Worm (Caenorhabditis elegans) whole organism, young adult: Measurements from ENCODE around the gene tag-321.
A peak's percentile ranks its signal among the peaks of the same experiment; 100 is the strongest.

Source experiments
- B0019.2 ChIP-seq: fragments of 200-800 bp; sonication (Bioruptor generic); conservative IDR thresholded peaks from 2 replicates; pipeline ENCODE4 v1.3.6; 2022; ENCODE audit warnings: missing genetic modification reagents, missing genetic modification characterization, missing compliant biosample characterization
- C17E4.6 ChIP-seq: fragments of 200-800 bp; sonication (Bioruptor generic); IDR thresholded peaks from 2 replicates; pipeline ENCODE4 v1.3.6; 2022; ENCODE audit warnings: missing genetic modification reagents, missing genetic modification characterization, missing compliant biosample characterization
- D2030.7 ChIP-seq: fragments of 200-800 bp; sonication (Bioruptor generic); IDR thresholded peaks from 2 replicates; pipeline ENCODE4 v1.3.6; 2022; ENCODE audit warnings: missing genetic modification reagents, missing genetic modification characterization, missing compliant biosample characterization
- F23B12.7 ChIP-seq: sonication (generic microtip); optimal IDR thresholded peaks from 2 replicates; lab custom pipeline; 2017; ENCODE audit warnings: missing genetic modification characterization, mild to moderate bottlenecking, missing compliant biosample characterization, antibody characterized with exemption, moderate library complexity; ENCODE audit not compliant: insufficient read depth
- F33H1.4 ChIP-seq: fragments of 200-800 bp; sonication (Bioruptor generic); IDR thresholded peaks from 2 replicates; pipeline ENCODE4 v1.3.6; 2022; ENCODE audit warnings: missing genetic modification reagents, missing genetic modification characterization, missing compliant biosample characterization
- F37B4.10 ChIP-seq: fragments of 200-800 bp; sonication (Bioruptor generic); IDR thresholded peaks from 2 replicates; pipeline ENCODE4 v1.3.6; 2022; ENCODE audit warnings: missing genetic modification characterization, missing compliant biosample characterization
- Y53F4B.3 ChIP-seq: fragments of 200-800 bp; sonication (Bioruptor generic); IDR thresholded peaks from 2 replicates; pipeline ENCODE4 v1.3.6; 2022; ENCODE audit warnings: missing genetic modification reagents, missing genetic modification characterization, missing compliant biosample characterization
- Y53G8AR.9 ChIP-seq: fragments of 200-800 bp; sonication (Bioruptor generic); conservative IDR thresholded peaks from 2 replicates; pipeline ENCODE4 v1.3.6; 2022; ENCODE audit warnings: missing genetic modification reagents, missing genetic modification characterization, missing compliant biosample characterization
- Y79H2A.3 ChIP-seq: fragments of 200-800 bp; sonication (Bioruptor generic); conservative IDR thresholded peaks from 2 replicates; pipeline ENCODE4 v1.3.6; 2022; ENCODE audit warnings: missing genetic modification reagents, missing genetic modification characterization, missing compliant biosample characterization
- Y95B8A.8 ChIP-seq: fragments of 200-800 bp; sonication (Bioruptor generic); IDR thresholded peaks from 2 replicates; pipeline ENCODE4 v1.3.6; 2022; ENCODE audit warnings: missing genetic modification reagents, missing genetic modification characterization, missing compliant biosample characterization
- ama-1 ChIP-seq, 3 experiments: fragments of 150-350 bp in 1 of 3; sonication (generic microtip) in 2 of 3; optimal IDR thresholded peaks; 2 replicates each; lab custom pipeline; 2014 to 2018; ENCODE audit warnings: missing biosample characterization in 2 of 3, missing genetic modification characterization in 2 of 3, missing genetic modification reagents in 2 of 3
- aptf-2 ChIP-seq: fragments of 200-800 bp; sonication (Bioruptor generic); conservative IDR thresholded peaks from 2 replicates; pipeline ENCODE4 v1.3.6; 2022; ENCODE audit warnings: missing genetic modification reagents, missing genetic modification characterization, missing compliant biosample characterization
- atf-7 ChIP-seq: sonication (generic microtip); optimal IDR thresholded peaks from 2 replicates; lab custom pipeline; 2017; ENCODE audit warnings: mild to moderate bottlenecking, missing genetic modification characterization, missing compliant biosample characterization
- attf-5 ChIP-seq: fragments of 200-800 bp; sonication (Bioruptor generic); optimal IDR thresholded peaks from 2 replicates; lab custom pipeline; 2018; ENCODE audit warnings: mild to moderate bottlenecking, missing genetic modification characterization, missing compliant biosample characterization
- attf-6 ChIP-seq: fragments of 200-800 bp; sonication (Bioruptor generic); IDR thresholded peaks from 2 replicates; pipeline ENCODE4 v1.3.6; 2022; ENCODE audit warnings: missing genetic modification reagents, missing genetic modification characterization, missing compliant biosample characterization
- ccch-3 ChIP-seq: fragments of 200-800 bp; sonication (Bioruptor generic); optimal IDR thresholded peaks from 2 replicates; lab custom pipeline; 2018; ENCODE audit warnings: mild to moderate bottlenecking, missing genetic modification characterization, missing compliant biosample characterization
- ceh-27 ChIP-seq: fragments of 200-800 bp; sonication (Bioruptor generic); optimal IDR thresholded peaks from 2 replicates; lab custom pipeline; 2018; ENCODE audit warnings: mild to moderate bottlenecking, missing genetic modification characterization, moderate library complexity, missing compliant biosample characterization
- die-1 ChIP-seq: sonication (generic microtip); optimal IDR thresholded peaks from 2 replicates; lab custom pipeline; 2016; ENCODE audit warnings: missing genotype, mild to moderate bottlenecking, missing genetic modification characterization, missing compliant biosample characterization
- egrh-3 ChIP-seq: fragments of 200-800 bp; sonication (Bioruptor generic); IDR thresholded peaks from 2 replicates; pipeline ENCODE4 v1.3.6; 2022; ENCODE audit warnings: missing genetic modification reagents, missing genetic modification characterization, missing compliant biosample characterization
- hrde-1 ChIP-seq: sonication (generic microtip); optimal IDR thresholded peaks from 2 replicates; lab custom pipeline; 2016; ENCODE audit warnings: missing genetic modification characterization, mild to moderate bottlenecking, missing compliant biosample characterization, moderate library complexity, missing genotype, missing genetic modification reagents, borderline replicate concordance
- hsf-1 ChIP-seq: fragments of 200-800 bp; sonication (Bioruptor generic); IDR thresholded peaks from 2 replicates; pipeline ENCODE4 v1.3.6; 2022; ENCODE audit warnings: missing genetic modification reagents, missing genetic modification characterization, missing compliant biosample characterization
- let-607 ChIP-seq, 2 experiments: fragments of 200-800 bp in 1 of 2; sonication (Bioruptor generic) in 1 of 2; sonication (generic microtip) in 1 of 2; optimal IDR thresholded peaks; 2 replicates each; lab custom pipeline; 2016 to 2018; ENCODE audit warnings: mild to moderate bottlenecking in 2 of 2, missing compliant biosample characterization in 2 of 2, missing genetic modification characterization in 2 of 2, moderate library complexity in 2 of 2, missing genotype in 1 of 2
- lin-54 ChIP-seq: fragments of 200-800 bp; sonication (Bioruptor generic); optimal IDR thresholded peaks from 2 replicates; lab custom pipeline; 2018; ENCODE audit warnings: mild to moderate bottlenecking, missing genetic modification characterization, missing compliant biosample characterization
- lsl-1 ChIP-seq: fragments of 200-800 bp; sonication (Bioruptor generic); optimal IDR thresholded peaks from 2 replicates; lab custom pipeline; 2018; ENCODE audit warnings: mild to moderate bottlenecking, missing genetic modification characterization, moderate library complexity, missing compliant biosample characterization
- madf-10 ChIP-seq: sonication (generic microtip); optimal IDR thresholded peaks from 2 replicates; lab custom pipeline; 2016; ENCODE audit warnings: mild to moderate bottlenecking, missing genetic modification characterization, missing compliant biosample characterization
- madf-8 ChIP-seq: fragments of 200-800 bp; sonication (Bioruptor generic); conservative IDR thresholded peaks from 2 replicates; pipeline ENCODE4 v1.3.6; 2022; ENCODE audit warnings: missing genetic modification reagents, missing genetic modification characterization, missing compliant biosample characterization
- mcd-1 ChIP-seq: fragments of 200-800 bp; sonication (Bioruptor generic); IDR thresholded peaks from 2 replicates; pipeline ENCODE4 v1.3.6; 2022; ENCODE audit warnings: missing genetic modification reagents, missing genetic modification characterization, missing compliant biosample characterization
- mel-28 ChIP-seq: sonication (generic microtip); optimal IDR thresholded peaks from 2 replicates; lab custom pipeline; 2016; ENCODE audit warnings: borderline replicate concordance, mild to moderate bottlenecking, missing genetic modification characterization, missing compliant biosample characterization
- mes-4 ChIP-seq: sonication (generic microtip); optimal IDR thresholded peaks from 2 replicates; lab custom pipeline; 2016; ENCODE audit warnings: missing genotype, missing genetic modification characterization, missing compliant biosample characterization
- mxl-1 ChIP-seq: sonication (generic microtip); optimal IDR thresholded peaks from 2 replicates; lab custom pipeline; 2016; ENCODE audit warnings: missing genetic modification characterization, missing compliant biosample characterization
- nfyb-1 ChIP-seq: fragments of 200-800 bp; sonication (Bioruptor generic); IDR thresholded peaks from 2 replicates; pipeline ENCODE4 v1.3.6; 2022; ENCODE audit warnings: missing genetic modification reagents, missing genetic modification characterization, missing compliant biosample characterization
- nhr-90 ChIP-seq: sonication (generic microtip); optimal IDR thresholded peaks from 2 replicates; lab custom pipeline; 2016; ENCODE audit warnings: missing genotype, mild to moderate bottlenecking, missing genetic modification characterization, missing compliant biosample characterization
- pha-4 ChIP-seq: fragments of 150-350 bp; sonication (generic microtip); optimal IDR thresholded peaks from 2 replicates; lab custom pipeline; 2014; ENCODE audit warnings: missing biosample characterization, missing genetic modification reagents, missing genetic modification characterization
- rec-8 ChIP-seq, 2 experiments: sonication (generic microtip); optimal IDR thresholded peaks; 2 replicates each; lab custom pipeline; 2016; ENCODE audit warnings: mild to moderate bottlenecking in 2 of 2, missing genetic modification characterization in 2 of 2, missing genetic modification reagents in 2 of 2, missing genotype in 2 of 2, missing biosample characterization in 1 of 2, missing compliant biosample characterization in 1 of 2, moderate library complexity in 1 of 2
- snpc-3.4 ChIP-seq: sonication (generic microtip); optimal IDR thresholded peaks from 2 replicates; lab custom pipeline; 2017; ENCODE audit warnings: missing genetic modification characterization, mild to moderate bottlenecking, missing compliant biosample characterization, antibody characterized with exemption, moderate library complexity, missing genotype, missing genetic modification reagents
- somi-1 ChIP-seq: fragments of 200-800 bp; sonication (Bioruptor generic); optimal IDR thresholded peaks from 2 replicates; lab custom pipeline; 2018; ENCODE audit warnings: mild to moderate bottlenecking, missing genetic modification characterization, missing compliant biosample characterization
- sptf-2 ChIP-seq: fragments of 200-800 bp; sonication (Bioruptor generic); optimal IDR thresholded peaks from 2 replicates; lab custom pipeline; 2018; ENCODE audit warnings: mild to moderate bottlenecking, missing genetic modification characterization, missing compliant biosample characterization
- tlf-1 ChIP-seq: fragments of 200-800 bp; sonication (Bioruptor generic); optimal IDR thresholded peaks from 2 replicates; lab custom pipeline; 2018; ENCODE audit warnings: mild to moderate bottlenecking, missing genetic modification characterization, missing compliant biosample characterization
- zim-3 ChIP-seq: sonication (generic microtip); optimal IDR thresholded peaks from 2 replicates; lab custom pipeline; 2017; ENCODE audit warnings: mild to moderate bottlenecking, missing genetic modification characterization, moderate library complexity, missing compliant biosample characterization
- ztf-25 ChIP-seq: fragments of 200-800 bp; sonication (Bioruptor generic); IDR thresholded peaks from 2 replicates; pipeline ENCODE4 v1.3.6; 2022; ENCODE audit warnings: missing genetic modification reagents, missing genetic modification characterization, missing compliant biosample characterization
- ztf-28 ChIP-seq: fragments of 200-800 bp; sonication (Bioruptor generic); IDR thresholded peaks from 2 replicates; pipeline ENCODE4 v1.3.6; 2022; ENCODE audit warnings: missing genetic modification reagents, missing genetic modification characterization, missing compliant biosample characterization
- ztf-3 ChIP-seq: fragments of 200-800 bp; sonication (Bioruptor generic); optimal IDR thresholded peaks from 2 replicates; lab custom pipeline; 2018; ENCODE audit warnings: mild to moderate bottlenecking, missing genetic modification characterization, missing compliant biosample characterization

tag-321 gene

DNA sequence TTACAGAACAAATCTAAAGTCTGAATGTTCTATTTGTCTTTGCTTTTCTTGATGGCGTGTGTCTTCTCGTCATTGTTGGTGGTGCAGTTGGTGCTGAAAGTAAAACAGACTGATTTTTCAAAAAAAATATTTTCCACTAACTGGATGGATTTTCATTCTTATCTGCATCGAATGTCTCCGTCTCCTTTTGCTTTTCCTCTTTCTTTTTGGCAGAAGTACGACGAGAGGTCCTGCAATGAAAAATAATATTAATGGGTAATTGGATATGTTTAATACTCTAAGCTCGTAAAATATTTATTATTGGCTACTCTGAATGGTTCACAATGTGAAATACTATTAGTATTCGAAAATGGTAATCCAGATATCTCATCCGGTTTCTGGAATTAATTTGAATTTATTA is 23.5 kb downstream of the tag-321 start, which contains the start of gene del-7:
Gene del-7 (plus strand): TSS at position 301 of the 400 bp plus-strand sequence.
- TF ChIP-seq attf-6 (GFP tag; lab: Robert Waterston, UW), result no peak
- TF ChIP-seq Y53F4B.3 (GFP tag; lab: Robert Waterston, UW), result no peak
- TF ChIP-seq mcd-1 (GFP tag; lab: Robert Waterston, UW), result no peak
- TF ChIP-seq mxl-1 (tag; lab: Kevin White, UChicago), result no peak
- TF ChIP-seq egrh-3, result no peak
- no peak for TF ChIP-seq B0019.2 (GFP tag; lab: Robert Waterston, UW)
- no peak for TF ChIP-seq F23B12.7 (tag; lab: Kevin White, UChicago)

DNA sequence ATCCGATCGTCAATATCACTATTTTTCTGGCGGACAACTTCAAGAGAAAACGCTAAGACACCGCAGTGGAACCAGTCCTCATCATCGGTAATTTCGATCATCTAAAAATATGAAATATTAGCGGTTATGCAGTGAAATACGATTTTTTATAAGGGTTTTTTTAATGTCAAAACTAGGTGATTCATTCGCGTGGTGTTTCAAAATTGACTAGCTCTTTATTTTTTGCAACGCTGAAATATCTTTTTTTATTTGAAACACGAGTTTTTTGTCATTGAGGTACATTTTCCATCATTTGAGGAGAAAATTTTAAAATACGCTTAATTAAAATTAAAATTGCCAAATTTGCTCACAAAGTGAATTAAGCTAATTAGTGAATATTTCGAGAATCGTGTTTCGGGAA is 24.1 kb downstream of the tag-321 start, which contains the start of gene dsb-3:
Gene dsb-3 (minus strand): TSS at position 101 of the 400 bp plus-strand sequence.
- TF ChIP-seq ztf-3 (no peak), atf-7 (no peak), snpc-3.4 (no peak), Y53F4B.3 (GFP tag; lab: Robert Waterston, UW) (no peak), mcd-1 (GFP tag; lab: Robert Waterston, UW) (no peak), nhr-90 (no peak), ztf-28 (GFP tag; lab: Robert Waterston, UW) (no peak), lin-54 (no peak), D2030.7 (no peak), lsl-1 (GFP tag; lab: Kevin White, UChicago) (no peak), pha-4 (tag; lab: Kevin White, UChicago) (no peak), C17E4.6 (no peak), nfyb-1 (GFP tag; lab: Robert Waterston, UW) (no peak), attf-5 (GFP tag; lab: Kevin White, UChicago) (no peak), F37B4.10 (no peak), tlf-1 (GFP tag; lab: Kevin White, UChicago) (no peak), ccch-3 (GFP tag; lab: Kevin White, UChicago) (no peak)

DNA sequence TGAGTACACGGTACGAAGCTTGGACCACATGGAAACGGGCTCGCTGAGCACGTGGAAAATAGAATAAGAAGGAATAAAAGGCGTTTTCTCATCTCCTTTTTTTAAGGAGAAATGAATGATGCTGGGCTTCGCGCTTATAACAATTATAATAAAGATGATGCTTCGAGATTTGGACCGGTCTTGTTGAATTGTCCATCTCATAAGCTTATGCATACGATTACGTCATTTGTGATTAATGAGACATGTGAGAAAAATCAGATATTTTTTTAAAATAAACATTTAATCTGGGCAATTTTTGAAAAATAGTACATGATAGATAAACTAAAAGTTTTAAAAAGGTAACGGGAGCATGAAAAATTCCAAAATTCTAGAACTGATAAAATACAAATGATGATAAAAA is 26.4 kb downstream of the tag-321 start, which contains the start of gene C46A5.4:
Gene C46A5.4 (minus strand): TSS at position 101 of the 400 bp plus-strand sequence.
- TF ChIP-seq F33H1.4 (GFP tag; lab: Robert Waterston, UW) (no peak), zim-3 (no peak), hsf-1 (GFP tag; lab: Robert Waterston, UW) (no peak), ztf-25 (GFP tag; lab: Robert Waterston, UW) (no peak), ceh-27 (GFP tag; lab: Kevin White, UChicago) (no peak), somi-1 (GFP tag; lab: Kevin White, UChicago) (no peak)

DNA sequence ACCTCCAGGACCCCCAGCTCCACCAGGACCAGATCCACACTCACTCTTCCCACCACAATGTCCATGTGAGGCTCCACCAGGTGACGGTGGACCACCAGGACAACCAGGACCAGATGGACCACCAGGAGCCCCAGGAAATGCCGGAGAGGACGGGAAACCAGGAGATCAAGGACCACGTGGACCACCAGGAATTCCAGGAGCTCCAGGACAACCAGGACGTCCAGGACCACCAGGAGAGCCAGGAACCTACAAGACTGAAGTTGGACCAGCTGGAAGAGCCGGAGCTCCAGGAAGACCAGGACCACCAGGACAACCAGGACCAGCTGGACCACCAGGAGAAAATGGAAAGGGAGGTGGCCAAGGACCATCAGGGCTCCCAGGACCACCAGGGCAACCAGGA is 29.5 kb downstream of the tag-321 start:
- TF ChIP-seq madf-10 (tag; lab: Kevin White, UChicago), result no peak
- peak; percentile 75; the same call in 1 of the 2 replicates for TF ChIP-seq egrh-3
- TF ChIP-seq mel-28 (tag; lab: Kevin White, UChicago), result no peak
- no peak for TF ChIP-seq die-1 (tag; lab: Kevin White, UChicago)
- no peak for TF ChIP-seq madf-8 (GFP tag; lab: Robert Waterston, UW)

DNA sequence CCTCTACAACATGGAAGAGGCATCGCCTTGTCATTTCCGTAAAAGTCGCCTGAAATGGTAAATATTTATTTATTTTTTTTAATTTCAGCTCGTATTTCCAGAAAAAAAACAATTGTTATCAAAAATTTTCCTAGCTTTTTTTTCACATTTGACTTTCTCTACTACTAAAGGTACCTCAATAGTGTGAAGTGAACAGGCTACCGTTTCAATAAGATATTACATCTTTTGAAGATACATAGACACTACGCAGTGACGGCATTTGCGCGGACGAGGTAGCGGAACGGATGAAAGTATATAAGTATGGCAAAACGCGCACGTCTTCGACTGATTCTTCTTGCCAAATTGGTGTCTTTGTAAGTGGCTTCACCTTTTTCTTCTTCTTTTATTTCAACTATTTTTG is 30.5 kb downstream of the tag-321 start, which contains the start of gene col-14:
Gene col-14 (plus strand): TSS at position 301 of the 400 bp plus-strand sequence.
- TF ChIP-seq egrh-3 (no peak), Y53G8AR.9 (GFP tag; lab: Robert Waterston, UW) (no peak), let-607 (tag; optimal IDR thresholded peaks at IDR 0.05; lab: Kevin White, UChicago) (no peak), F37B4.10 (no peak), ama-1 (optimal IDR thresholded peaks at IDR 0.05; lab: Kevin White, UChicago) (no peak), ama-1 (GFP tag; optimal IDR thresholded peaks at IDR 0.05; lab: Kevin White, UChicago) (no peak), mes-4 (no peak), sptf-2 (GFP tag; lab: Kevin White, UChicago) (no peak), Y95B8A.8 (GFP tag; lab: Robert Waterston, UW) (no peak), hrde-1 (tag; lab: Kevin White, UChicago) (no peak), rec-8 (tag; optimal IDR thresholded peaks at IDR 0.05; lab: Kevin White, UChicago) (no peak), Y79H2A.3 (GFP tag; lab: Robert Waterston, UW) (no peak), aptf-2 (GFP tag; lab: Robert Waterston, UW) (no peak)
